Worm (Caenorhabditis elegans): Measurements from ENCODE around the gene ulp-2.
"Not testable (repeated sequence)": the region's sequence is repeated elsewhere in the genome, so short reads cannot be mapped to it uniquely, and the experiment has no call there.

The ulp-2 gene

ce11 chrII:4932727-4933126 is 26.9 kb downstream of the ulp-2 start, which contains the start of gene msp-152:
msp-152 (plus strand) TSS chrII:4933027.
- TF ChIP-seq nhr-77, lin-15B, attf-4 (tag; optimal IDR thresholded peaks at IDR 0.05): not testable (repeated sequence)

DNA sequence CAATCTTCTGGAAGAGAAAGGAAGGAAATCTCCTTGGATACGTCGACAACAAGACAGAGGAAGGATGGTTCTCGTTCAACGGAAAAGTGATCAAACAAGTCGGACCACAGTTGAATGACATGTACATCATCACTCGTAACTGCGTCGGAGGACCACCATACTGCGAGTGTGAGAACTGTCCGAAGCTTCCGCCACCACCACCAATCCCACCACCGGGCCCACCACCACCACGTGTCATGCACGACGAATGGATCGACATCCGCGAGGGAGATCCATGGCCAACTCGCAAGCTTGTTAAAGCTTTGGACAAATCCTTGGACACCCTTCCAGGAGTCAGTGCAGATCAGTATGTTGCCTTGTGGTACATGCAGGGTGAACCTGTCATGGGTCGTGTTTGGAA is 28.4 kb downstream of the ulp-2 start:
- TF ChIP-seq unc-130 (GFP tag; optimal IDR thresholded peaks at IDR 0.05) (no peak), unc-62 (GFP tag; optimal IDR thresholded peaks at IDR 0.05 in 1 of 2) (peak in 1 of 2 experiments; percentile 91), unc-62 (tag; optimal IDR thresholded peaks at IDR 0.05) (no peak)

ce11 chrII:4928367-4928766 is 31.3 kb downstream of the ulp-2 start:
- peak; percentile 82 for TF ChIP-seq vab-7 (GFP tag; IDR thresholded peaks at IDR 0.05)
- TF ChIP-seq dmd-8 (GFP tag; IDR thresholded peaks at IDR 0.05): peak; percentile 82
- TF ChIP-seq ctbp-1 (GFP tag; IDR thresholded peaks at IDR 0.05): 0 out of 2 replicates have a peak, but pooled peaks have one; percentile 55
- peak; percentile 79; the same call in 1 of the 2 replicates for TF ChIP-seq pha-4 (GFP tag; IDR thresholded peaks at IDR 0.05)
- not testable (repeated sequence) for TF ChIP-seq pha-4 (tag; optimal IDR thresholded peaks at IDR 0.05)
- peak; percentile 92 for TF ChIP-seq arid-1 (GFP tag; conservative IDR thresholded peaks at IDR 0.05)
- TF ChIP-seq Y105C5A.15 (GFP tag; IDR thresholded peaks at IDR 0.05): peak; percentile 87; the same call in 1 of the 2 replicates
- TF ChIP-seq mxl-2 (GFP tag; conservative IDR thresholded peaks at IDR 0.05): peak; percentile 70
- 0 out of 2 replicates have a peak, but pooled peaks have one; percentile 18 for TF ChIP-seq zip-11 (GFP tag; IDR thresholded peaks at IDR 0.05)
- TF ChIP-seq nhr-42 (GFP tag; IDR thresholded peaks at IDR 0.05): peak; percentile 51; the same call in 1 of the 2 replicates
- peak; percentile 59; the same call in 1 of the 2 replicates for TF ChIP-seq hmg-1.1 (GFP tag; IDR thresholded peaks at IDR 0.05)
- TF ChIP-seq F44E2.7 (GFP tag; IDR thresholded peaks at IDR 0.05): peak; percentile 50; the same call in 1 of the 2 replicates
- TF ChIP-seq lin-1 (GFP tag; IDR thresholded peaks at IDR 0.05): peak; percentile 70
- TF ChIP-seq F26F4.8 (GFP tag; conservative IDR thresholded peaks at IDR 0.05): peak; percentile 87
- TF ChIP-seq egl-43 (GFP tag; IDR thresholded peaks at IDR 0.05): peak; percentile 90
- peak; percentile 93 for TF ChIP-seq lim-7 (GFP tag; IDR thresholded peaks at IDR 0.05)
- TF ChIP-seq lin-29 (GFP tag; IDR thresholded peaks at IDR 0.05): 0 out of 2 replicates have a peak, but pooled peaks have one; percentile 15
- TF ChIP-seq dmd-9 (GFP tag; IDR thresholded peaks at IDR 0.05): 0 out of 2 replicates have a peak, but pooled peaks have one; percentile 60
- peak; percentile 73 for TF ChIP-seq T26A8.4 (GFP tag; IDR thresholded peaks at IDR 0.05)
- TF ChIP-seq dmd-6 (GFP tag; IDR thresholded peaks at IDR 0.05): peak; percentile 12; the same call in 1 of the 2 replicates
- TF ChIP-seq zfp-3 (GFP tag; conservative IDR thresholded peaks at IDR 0.05): peak; percentile 70; the same call in 1 of the 2 replicates
- peak; percentile 81 for TF ChIP-seq lin-38 (GFP tag; IDR thresholded peaks at IDR 0.05)
- peak; percentile 76; the same call in 1 of the 2 replicates for TF ChIP-seq ZK337.2 (GFP tag; IDR thresholded peaks at IDR 0.05)
- peak; percentile 75; a peak in 2 of 4 replicates for TF ChIP-seq madf-5 (GFP tag; IDR thresholded peaks at IDR 0.05)
- TF ChIP-seq madf-9 (GFP tag; conservative IDR thresholded peaks at IDR 0.05): peak; percentile 58; the same call in 1 of the 2 replicates
- TF ChIP-seq D1046.2 (GFP tag; IDR thresholded peaks at IDR 0.05): peak; percentile 86
- 0 out of 2 replicates have a peak, but pooled peaks have one; percentile 39 for TF ChIP-seq php-3 (GFP tag; IDR thresholded peaks at IDR 0.05)
- peak; percentile 88 for TF ChIP-seq tra-1 (GFP tag; IDR thresholded peaks at IDR 0.05)
- TF ChIP-seq mdt-29 (GFP tag; IDR thresholded peaks at IDR 0.05): peak; percentile 50; the same call in 1 of the 2 replicates
- TF ChIP-seq ceh-44 (GFP tag; IDR thresholded peaks at IDR 0.05): peak; percentile 76
- peak; percentile 38; the same call in 1 of the 2 replicates for TF ChIP-seq Y48G9A.11 (GFP tag; IDR thresholded peaks at IDR 0.05)
- peak; percentile 79 for TF ChIP-seq snpc-1.2 (GFP tag; IDR thresholded peaks at IDR 0.05)
